Worm (Caenorhabditis elegans) whole organism, mixed stage, embryonic: ENCODE results near the gene trcs-1.

Source experiments
- blmp-1 ChIP-seq: fragments of 150-350 bp; optimal IDR thresholded peaks from 2 replicates; lab custom pipeline; 2014; ENCODE audit warnings: missing biosample characterization, missing genetic modification characterization
- ces-1 ChIP-seq: fragments of 150-350 bp; optimal IDR thresholded peaks from 2 replicates; lab custom pipeline; 2014; ENCODE audit warnings: missing biosample characterization, missing genetic modification reagents, missing genetic modification characterization
- elt-3 ChIP-seq: fragments of 150-350 bp; optimal IDR thresholded peaks from 2 replicates; lab custom pipeline; 2014; ENCODE audit warnings: missing biosample characterization, missing genetic modification characterization
- lsy-2 ChIP-seq: fragments of 150-350 bp; optimal IDR thresholded peaks from 2 replicates; lab custom pipeline; 2014; ENCODE audit warnings: missing biosample characterization, missing genetic modification characterization
- mep-1 ChIP-seq: fragments of 150-350 bp; optimal IDR thresholded peaks from 2 replicates; lab custom pipeline; 2017; ENCODE audit warnings: missing biosample characterization, missing genetic modification reagents, missing genetic modification characterization, inconsistent platforms
- nhr-28 ChIP-seq: fragments of 150-350 bp; optimal IDR thresholded peaks from 2 replicates; lab custom pipeline; 2014; ENCODE audit warnings: missing biosample characterization, missing genetic modification characterization
- nhr-76 ChIP-seq: sonication (generic microtip); optimal IDR thresholded peaks from 2 replicates; lab custom pipeline; 2017; ENCODE audit warnings: missing biosample characterization, missing genetic modification characterization
- pha-4 ChIP-seq: fragments of 150-350 bp; optimal IDR thresholded peaks from 2 replicates; lab custom pipeline; 2018; ENCODE audit warnings: missing biosample characterization, missing genetic modification reagents, missing genetic modification characterization
- sem-2 ChIP-seq: fragments of 200-800 bp; sonication (Bioruptor generic); optimal IDR thresholded peaks from 2 replicates; lab custom pipeline; 2018; ENCODE audit warnings: mild to moderate bottlenecking, missing genetic modification characterization, missing compliant biosample characterization
- snpc-4 ChIP-seq: fragments of 150-350 bp; optimal IDR thresholded peaks from 2 replicates; lab custom pipeline; 2014; ENCODE audit warnings: missing biosample characterization, missing genetic modification characterization
- unc-39 ChIP-seq: fragments of 150-350 bp; optimal IDR thresholded peaks from 2 replicates; lab custom pipeline; 2014; ENCODE audit warnings: missing biosample characterization, missing genetic modification characterization
- zip-8 ChIP-seq: fragments of 150-350 bp; optimal IDR thresholded peaks from 2 replicates; lab custom pipeline; 2014; ENCODE audit warnings: missing biosample characterization, missing genetic modification characterization
- ztf-11 ChIP-seq: fragments of 150-350 bp; optimal IDR thresholded peaks from 2 replicates; lab custom pipeline; 2014; ENCODE audit warnings: missing biosample characterization, missing genetic modification characterization

ce11 chrIV:9540342-9540856, 48.2 kb downstream of the trcs-1 start, which contains the start of gene fbl-1:
- TF ChIP-seq elt-3 (tag; lab: Kevin White, UChicago) (no peak), nhr-28 (no peak), pha-4 (tag; lab: Kevin White, UChicago) (no peak), snpc-4 (tag; lab: Kevin White, UChicago) (no peak), nhr-76 (no peak), unc-39 (tag; lab: Kevin White, UChicago) (no peak), lsy-2 (tag; lab: Kevin White, UChicago) (no peak), blmp-1 (tag; lab: Kevin White, UChicago) (no peak), sem-2 (no peak), mep-1 (tag; lab: Kevin White, UChicago) (no peak), zip-8 (tag; lab: Kevin White, UChicago) (no peak), ces-1 (no peak), ztf-11 (no peak)
